Worm (Caenorhabditis elegans) whole organism, L2 larva: ENCODE measurements around the gene Y54G2A.12.

Source experiments
- ama-1 ChIP-seq: fragments of 150-350 bp; optimal IDR thresholded peaks from 2 replicates; lab custom pipeline; 2018; ENCODE audit warnings: inconsistent platforms
- blmp-1 ChIP-seq: sonication (generic microtip); optimal IDR thresholded peaks from 2 replicates; lab custom pipeline; 2017; ENCODE audit warnings: missing genetic modification characterization, mild to moderate bottlenecking, missing compliant biosample characterization, antibody characterized with exemption, moderate library complexity; ENCODE audit not compliant: insufficient read depth
- skn-1 ChIP-seq: sonication (generic microtip); optimal IDR thresholded peaks from 2 replicates; lab custom pipeline; 2017; ENCODE audit warnings: missing biosample characterization, missing genetic modification characterization
- snpc-4 ChIP-seq: fragments of 150-350 bp; optimal IDR thresholded peaks from 2 replicates; lab custom pipeline; 2014; ENCODE audit warnings: missing biosample characterization, missing genetic modification characterization
- unc-62 ChIP-seq: fragments of 150-350 bp; optimal IDR thresholded peaks from 2 replicates; lab custom pipeline; 2014; ENCODE audit warnings: missing biosample characterization, missing genetic modification reagents, missing genetic modification characterization

DNA sequence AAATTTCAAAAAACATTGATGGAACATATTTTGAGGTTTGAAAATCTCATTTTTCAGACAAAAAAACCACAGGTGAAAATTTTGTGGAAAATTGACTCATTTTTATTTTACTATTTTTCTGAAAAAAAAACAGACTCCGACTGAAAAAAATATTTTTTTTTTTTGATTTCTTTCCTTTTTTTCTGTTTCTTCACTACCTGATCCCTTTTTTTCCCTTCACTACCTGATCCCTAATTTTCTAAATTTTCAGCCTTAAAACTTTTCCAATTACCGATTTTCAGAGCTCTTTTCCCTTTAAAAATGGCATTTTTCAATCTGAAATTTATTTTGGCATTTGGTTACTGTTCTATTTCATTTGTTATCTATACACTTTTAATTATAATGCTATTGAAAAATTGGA lies 20.3 kb downstream of the Y54G2A.12 start, which contains the start of gene Y54G2A.77:
- TF ChIP-seq blmp-1 (tag; lab: Kevin White, UChicago) (no peak), ama-1 (lab: Kevin White, UChicago) (no peak), snpc-4 (no peak), unc-62 (GFP tag; lab: Kevin White, UChicago) (no peak), skn-1 (tag; lab: Kevin White, UChicago) (no peak)
